Fruit fly (Drosophila melanogaster) whole organism, embryonic: ENCODE results near the gene Nepl18.

Experiments
- Atf-2 ChIP-seq: fragments of 200-800 bp; sonication (Bioruptor generic); optimal IDR thresholded peaks from 2 replicates; lab custom pipeline; 2016; ENCODE audit warnings: missing biosample characterization, missing genetic modification characterization
- B-H1 ChIP-seq: fragments of 200-800 bp; sonication (Bioruptor generic); IDR thresholded peaks from 3 replicates; pipeline ENCODE4 v1.3.6; 2022; ENCODE audit warnings: missing biosample characterization, missing genetic modification characterization
- Blimp-1 ChIP-seq: fragments of 200-800 bp; sonication (Bioruptor generic); optimal IDR thresholded peaks from 3 replicates; lab custom pipeline; 2018; ENCODE audit warnings: missing biosample characterization, missing genetic modification characterization, mild to moderate bottlenecking, moderate library complexity, missing genetic modification reagents
- CG1024 ChIP-seq: fragments of 200-800 bp; sonication (Bioruptor generic); IDR thresholded peaks from 2 replicates; pipeline ENCODE4 v1.3.6; 2022; ENCODE audit warnings: missing biosample characterization, missing genetic modification characterization
- CG10321 ChIP-seq: fragments of 200-800 bp; sonication (Bioruptor generic); IDR thresholded peaks from 2 replicates; pipeline ENCODE4 v1.3.6; 2022; ENCODE audit warnings: missing biosample characterization, missing genetic modification characterization
- CG10959 ChIP-seq: fragments of 200-800 bp; sonication (Bioruptor generic); IDR thresholded peaks from 2 replicates; pipeline ENCODE4 v1.3.6; 2022; ENCODE audit warnings: missing biosample characterization, missing genetic modification characterization
- CG12236 ChIP-seq: fragments of 200-800 bp; sonication (Bioruptor generic); optimal IDR thresholded peaks from 2 replicates; lab custom pipeline; 2016; ENCODE audit warnings: missing biosample characterization, missing genetic modification characterization
- CG13123 ChIP-seq: fragments of 200-800 bp; sonication (Bioruptor generic); optimal IDR thresholded peaks from 2 replicates; lab custom pipeline; 2016; ENCODE audit warnings: missing biosample characterization, missing genetic modification characterization
- CG13894 ChIP-seq: fragments of 200-800 bp; sonication (Bioruptor generic); optimal IDR thresholded peaks from 3 replicates; lab custom pipeline; 2018; ENCODE audit warnings: missing biosample characterization, mild to moderate bottlenecking, missing genetic modification characterization, moderate library complexity
- CG14050 ChIP-seq: fragments of 200-800 bp; sonication (Bioruptor generic); IDR thresholded peaks from 3 replicates; pipeline ENCODE4 v1.3.6; 2022; ENCODE audit warnings: missing biosample characterization, missing genetic modification characterization
- CG15479 ChIP-seq: fragments of 200-800 bp; sonication (Bioruptor generic); optimal IDR thresholded peaks from 3 replicates; lab custom pipeline; 2019; ENCODE audit warnings: missing biosample characterization, mild to moderate bottlenecking, missing genetic modification characterization, moderate library complexity
- CG2889 ChIP-seq: fragments of 200-800 bp; sonication (Bioruptor generic); IDR thresholded peaks from 3 replicates; pipeline ENCODE4 v1.3.6; 2022; ENCODE audit warnings: missing biosample characterization, missing genetic modification characterization
- CG31388 ChIP-seq: fragments of 200-800 bp; sonication (Bioruptor generic); optimal IDR thresholded peaks from 2 replicates; lab custom pipeline; 2016; ENCODE audit warnings: missing biosample characterization, missing genetic modification characterization
- CG3407 ChIP-seq: fragments of 200-800 bp; sonication (Bioruptor generic); optimal IDR thresholded peaks from 2 replicates; lab custom pipeline; 2018; ENCODE audit warnings: missing biosample characterization, mild to moderate bottlenecking, missing genetic modification characterization
- CG4730 ChIP-seq: fragments of 200-800 bp; sonication (Bioruptor generic); IDR thresholded peaks from 2 replicates; pipeline ENCODE4 v1.3.6; 2022; ENCODE audit warnings: missing biosample characterization, missing genetic modification characterization
- CG5180 ChIP-seq: fragments of 200-800 bp; sonication (Bioruptor generic); optimal IDR thresholded peaks from 3 replicates; lab custom pipeline; 2017; ENCODE audit warnings: missing biosample characterization, missing genetic modification characterization, mild to moderate bottlenecking, moderate library complexity, missing genetic modification reagents
- CG6813 ChIP-seq: fragments of 200-800 bp; sonication (Bioruptor generic); optimal IDR thresholded peaks from 2 replicates; lab custom pipeline; 2017; ENCODE audit warnings: missing biosample characterization, missing genetic modification characterization, mild to moderate bottlenecking, moderate library complexity, missing genetic modification reagents
- CG7372 ChIP-seq: fragments of 200-800 bp; sonication (Bioruptor generic); IDR thresholded peaks from 2 replicates; pipeline ENCODE4 v1.3.6; 2022; ENCODE audit warnings: missing biosample characterization, missing genetic modification characterization
- CG7786 ChIP-seq: fragments of 200-800 bp; sonication (Bioruptor generic); optimal IDR thresholded peaks from 2 replicates; lab custom pipeline; 2016; ENCODE audit warnings: missing biosample characterization, missing genetic modification characterization
- CG7987 ChIP-seq: fragments of 200-800 bp; sonication (Bioruptor generic); optimal IDR thresholded peaks from 2 replicates; lab custom pipeline; 2018; ENCODE audit warnings: missing biosample characterization, mild to moderate bottlenecking, missing genetic modification characterization, moderate library complexity
- CG9817 ChIP-seq: fragments of 200-800 bp; sonication (Bioruptor generic); optimal IDR thresholded peaks from 2 replicates; lab custom pipeline; 2018; ENCODE audit warnings: missing biosample characterization, mild to moderate bottlenecking, missing genetic modification characterization, moderate library complexity
- Chrac-16 ChIP-seq: fragments of 200-800 bp; sonication (Bioruptor generic); optimal IDR thresholded peaks from 3 replicates; lab custom pipeline; 2016; ENCODE audit warnings: missing biosample characterization, missing genetic modification characterization
- D19B ChIP-seq: fragments of 200-800 bp; sonication (Bioruptor generic); optimal IDR thresholded peaks from 2 replicates; lab custom pipeline; 2017; ENCODE audit warnings: missing biosample characterization, mild to moderate bottlenecking, missing genetic modification characterization
- Gug ChIP-seq: fragments of 200-800 bp; sonication (Bioruptor generic); IDR thresholded peaks from 4 replicates; pipeline ENCODE4 v1.3.6; 2022; ENCODE audit warnings: missing biosample characterization, missing genetic modification characterization
- HHEX ChIP-seq: fragments of 200-800 bp; sonication (Bioruptor generic); optimal IDR thresholded peaks from 3 replicates; lab custom pipeline; 2017; ENCODE audit warnings: missing biosample characterization, mild to moderate bottlenecking, missing genetic modification characterization, missing genetic modification reagents
- MBD-R2 ChIP-seq: fragments of 200-800 bp; sonication (Bioruptor generic); IDR thresholded peaks from 2 replicates; pipeline ENCODE4 v1.3.6; 2022; ENCODE audit warnings: missing biosample characterization, missing genetic modification characterization
- Meics ChIP-seq: fragments of 200-800 bp; sonication (Bioruptor generic); optimal IDR thresholded peaks from 2 replicates; lab custom pipeline; 2017; ENCODE audit warnings: missing biosample characterization, mild to moderate bottlenecking, missing genetic modification characterization
- NFAT ChIP-seq: fragments of 200-800 bp; sonication (Bioruptor generic); IDR thresholded peaks from 2 replicates; pipeline ENCODE4 v1.3.6; 2022; ENCODE audit warnings: missing biosample characterization, missing genetic modification characterization
- Optix ChIP-seq: fragments of 200-800 bp; sonication (Bioruptor generic); IDR thresholded peaks from 3 replicates; pipeline ENCODE4 v1.3.6; 2022; ENCODE audit warnings: missing biosample characterization, missing genetic modification characterization
- Spps ChIP-seq: fragments of 200-800 bp; sonication (Bioruptor generic); optimal IDR thresholded peaks from 2 replicates; lab custom pipeline; 2018; ENCODE audit warnings: missing biosample characterization, mild to moderate bottlenecking, missing genetic modification characterization
- Sry-δ ChIP-seq: fragments of 200-800 bp; sonication (Bioruptor generic); optimal IDR thresholded peaks from 2 replicates; lab custom pipeline; 2016; ENCODE audit warnings: missing biosample characterization, missing genetic modification characterization
- ash1 ChIP-seq: fragments of 200-800 bp; sonication (Bioruptor generic); optimal IDR thresholded peaks from 2 replicates; lab custom pipeline; 2018; ENCODE audit warnings: missing biosample characterization, mild to moderate bottlenecking, missing genetic modification characterization
- bcd ChIP-seq: fragments of 200-800 bp; sonication (Bioruptor generic); optimal IDR thresholded peaks from 2 replicates; lab custom pipeline; 2017; ENCODE audit warnings: missing biosample characterization, mild to moderate bottlenecking, missing genetic modification characterization
- bigmax ChIP-seq: fragments of 200-800 bp; sonication (Bioruptor generic); optimal IDR thresholded peaks from 2 replicates; lab custom pipeline; 2018; ENCODE audit warnings: missing biosample characterization, mild to moderate bottlenecking, missing genetic modification characterization
- cg ChIP-seq: fragments of 200-800 bp; sonication (Bioruptor generic); optimal IDR thresholded peaks from 3 replicates; lab custom pipeline; 2019; ENCODE audit warnings: missing biosample characterization, mild to moderate bottlenecking, missing genetic modification characterization, moderate library complexity
- eyg ChIP-seq: fragments of 200-800 bp; sonication (Bioruptor generic); optimal IDR thresholded peaks from 3 replicates; lab custom pipeline; 2016; ENCODE audit warnings: missing biosample characterization, missing genetic modification characterization
- her ChIP-seq: fragments of 200-800 bp; sonication (Bioruptor generic); optimal IDR thresholded peaks from 2 replicates; lab custom pipeline; 2016; ENCODE audit warnings: missing biosample characterization, missing genetic modification characterization
- jing ChIP-seq: fragments of 200-800 bp; sonication (Bioruptor generic); optimal IDR thresholded peaks from 2 replicates; lab custom pipeline; 2018; ENCODE audit warnings: missing biosample characterization, mild to moderate bottlenecking, missing genetic modification characterization
- lola ChIP-seq, 3 experiments: fragments of >200 bp in 2 of 3; fragments of 200-800 bp in 1 of 3; sonication (Bioruptor generic) in 1 of 3; optimal IDR thresholded peaks; 2 replicates each; lab custom pipeline; 2017 to 2019; ENCODE audit warnings: missing biosample characterization in 3 of 3, missing genetic modification characterization in 3 of 3, mild to moderate bottlenecking in 1 of 3, moderate library complexity in 1 of 3
- psq ChIP-seq: fragments of 200-800 bp; sonication (Bioruptor generic); optimal IDR thresholded peaks from 2 replicates; lab custom pipeline; 2017; ENCODE audit warnings: missing biosample characterization, missing genetic modification characterization
- ranshi ChIP-seq: fragments of 200-800 bp; sonication (Bioruptor generic); IDR thresholded peaks from 2 replicates; pipeline ENCODE4 v1.3.6; 2022; ENCODE audit warnings: missing biosample characterization, missing genetic modification characterization
- salm ChIP-seq: fragments of 200-800 bp; sonication (Bioruptor generic); optimal IDR thresholded peaks from 2 replicates; lab custom pipeline; 2018; ENCODE audit warnings: missing biosample characterization, mild to moderate bottlenecking, missing genetic modification characterization
- sc ChIP-seq, 3 experiments: fragments of >200 bp in 2 of 3; fragments of 200-800 bp in 1 of 3; sonication (Bioruptor generic) in 1 of 3; optimal IDR thresholded peaks; 2 replicates in 2 of 3; 3 replicates in 1 of 3; lab custom pipeline; 2017; ENCODE audit warnings: mild to moderate bottlenecking in 1 of 3, missing biosample characterization in 1 of 3, missing genetic modification characterization in 1 of 3, missing genetic modification reagents in 1 of 3
- scrt ChIP-seq: fragments of 200-800 bp; sonication (Bioruptor generic); optimal IDR thresholded peaks from 2 replicates; lab custom pipeline; 2018; ENCODE audit warnings: missing biosample characterization, mild to moderate bottlenecking, missing genetic modification characterization, moderate library complexity
- slp2 ChIP-seq: fragments of 200-800 bp; sonication (Bioruptor generic); optimal IDR thresholded peaks from 2 replicates; lab custom pipeline; 2016; ENCODE audit warnings: missing biosample characterization, missing genetic modification characterization
- ssp ChIP-seq: fragments of 200-800 bp; sonication (Bioruptor generic); IDR thresholded peaks from 2 replicates; pipeline ENCODE4 v1.3.6; 2022; ENCODE audit warnings: missing biosample characterization, missing genetic modification characterization
- yki ChIP-seq: fragments of >200 bp; optimal IDR thresholded peaks from 3 replicates; lab custom pipeline; 2018
- zen2 ChIP-seq: fragments of 200-800 bp; sonication (Bioruptor generic); IDR thresholded peaks from 3 replicates; pipeline ENCODE4 v1.3.6; 2022; ENCODE audit warnings: missing biosample characterization, missing genetic modification characterization; ENCODE audit not compliant: partially characterized antibody
- zfh1 ChIP-seq: fragments of 200-800 bp; sonication (Bioruptor generic); IDR thresholded peaks from 3 replicates; pipeline ENCODE4 v1.3.6; 2022; ENCODE audit warnings: missing biosample characterization, missing genetic modification characterization

The Nepl18 gene

dm6 chr3R:28844611-28845376 is 30.6 kb upstream of the Nepl18 start, which contains the start of the genes Apc and spg (continued):
- TF ChIP-seq Meics (peak; percentile 61), Sry-δ (GFP tag; lab: Kevin White, UChicago) (peak; percentile 84), CG12236 (no peak), Spps (tag; lab: Kevin White, UChicago) (no peak), Chrac-16 (GFP tag; lab: Kevin White, UChicago) (peak; percentile 8), sc (optimal IDR thresholded peaks at IDR 0.05; lab: Kevin White, UChicago) (no peak), sc (GFP tag; optimal IDR thresholded peaks at IDR 0.05; lab: Kevin White, UChicago) (no peak), CG7786 (GFP tag; lab: Kevin White, UChicago) (peak; percentile 7), CG31388 (GFP tag; lab: Kevin White, UChicago) (no peak), psq (no peak), NFAT (GFP tag; lab: Robert Waterston, UW) (no peak), eyg (GFP tag; lab: Kevin White, UChicago) (peak; percentile 20), HHEX (GFP tag; lab: Kevin White, UChicago) (peak; percentile 42), CG7372 (no peak), CG5180 (peak; percentile 38), ash1 (GFP tag; lab: Kevin White, UChicago) (peak; percentile 29), CG2889 (GFP tag; lab: Robert Waterston, UW) (no peak), CG1024 (GFP tag; lab: Robert Waterston, UW) (no peak), yki (no peak), bigmax (peak; percentile 51), ranshi (GFP tag; lab: Robert Waterston, UW) (peak; percentile 50; the same call in 1 of the 2 replicates), CG13894 (tag; lab: Kevin White, UChicago) (peak; percentile 33), her (GFP tag; lab: Kevin White, UChicago) (peak; percentile 34), zfh1 (GFP tag; lab: Robert Waterston, UW) (peak; percentile 42; the same call in 1 of the 3 replicates), CG10959 (GFP tag; lab: Robert Waterston, UW) (peak; percentile 45; the same call in 1 of the 2 replicates), ssp (no peak), CG7987 (GFP tag; lab: Kevin White, UChicago) (peak; percentile 76), jing (GFP tag; lab: Kevin White, UChicago) (no peak), salm (peak; percentile 57), cg (GFP tag; lab: Kevin White, UChicago) (no peak), slp2 (GFP tag; lab: Kevin White, UChicago) (peak; percentile 17), Optix (peak; percentile 38; the same call in 1 of the 3 replicates), bcd (peak; percentile 7), zen2 (GFP tag; lab: Robert Waterston, UW) (no peak; the same call in 2 of the 3 replicates), CG14050 (GFP tag; lab: Robert Waterston, UW) (peak; percentile 44; the same call in 2 of the 3 replicates), CG10321 (GFP tag; lab: Robert Waterston, UW) (0 out of 2 replicates have a peak, but pooled peaks have one; percentile 5), CG6813 (GFP tag; lab: Kevin White, UChicago) (peak; percentile 61), CG13123 (GFP tag; lab: Kevin White, UChicago) (no peak), CG3407 (GFP tag; lab: Kevin White, UChicago) (peak; percentile 57), Atf-2 (GFP tag; lab: Kevin White, UChicago) (no peak), Gug (GFP tag; lab: Robert Waterston, UW) (0 out of 4 replicates have a peak, but pooled peaks have one; percentile 10), lola (GFP tag; optimal IDR thresholded peaks at IDR 0.05; lab: Kevin White, UChicago) (peak in 1 of 3 experiments; percentile 43), CG4730 (GFP tag; lab: Robert Waterston, UW) (no peak), scrt (GFP tag; lab: Kevin White, UChicago) (peak; percentile 31), D19B (no peak), CG9817 (tag; lab: Kevin White, UChicago) (peak; percentile 2), Blimp-1 (GFP tag; lab: Kevin White, UChicago) (no peak), MBD-R2 (peak; percentile 62), B-H1 (GFP tag; lab: Robert Waterston, UW) (no peak; the same call in 2 of the 3 replicates), CG15479 (GFP tag; lab: Kevin White, UChicago) (peak; percentile 89)
